Fruit fly (Drosophila melanogaster): Measurements from ENCODE around the gene CG6999.
A peak's percentile ranks its signal among the peaks of the same experiment; 100 is the strongest.

CG6999 gene

dm6 chrX:9066802-9067489 lies 21.2 kb upstream of the CG6999 start (continued):
- no peak for TF ChIP-seq CG16813 (GFP tag; IDR thresholded peaks at IDR 0.05; ENCODE audit: partially characterized antibody)
- no peak for TF ChIP-seq cas (GFP tag; IDR thresholded peaks at IDR 0.05)
- TF ChIP-seq dati (GFP tag; IDR thresholded peaks at IDR 0.05), result no peak
- peak; percentile 27 for TF ChIP-seq CG30403 (GFP tag; optimal IDR thresholded peaks at IDR 0.05)
- no peak for TF ChIP-seq ac (GFP tag; optimal IDR thresholded peaks at IDR 0.05)
- no peak for TF ChIP-seq fd3F (GFP tag; optimal IDR thresholded peaks at IDR 0.05)
- no peak for TF ChIP-seq CG6765 (GFP tag; optimal IDR thresholded peaks at IDR 0.05)
- TF ChIP-seq tap (tag; optimal IDR thresholded peaks at IDR 0.05), result no peak
- TF ChIP-seq gcm (GFP tag; optimal IDR thresholded peaks at IDR 0.05), result no peak
- TF ChIP-seq sr (GFP tag; IDR thresholded peaks at IDR 0.05), result no peak
- no peak for TF ChIP-seq CG16815 (GFP tag; optimal IDR thresholded peaks at IDR 0.05)
- TF ChIP-seq Myb (GFP tag; optimal IDR thresholded peaks at IDR 0.05), result no peak
- no peak for TF ChIP-seq Vsx1 (GFP tag; optimal IDR thresholded peaks at IDR 0.05)
- no peak for TF ChIP-seq exex (tag; optimal IDR thresholded peaks at IDR 0.05)
- TF ChIP-seq sens-2 (GFP tag; IDR thresholded peaks at IDR 0.05), result no peak
- no peak for TF ChIP-seq gcm2 (GFP tag; optimal IDR thresholded peaks at IDR 0.05)
- TF ChIP-seq CrebB (tag; optimal IDR thresholded peaks at IDR 0.05), result no peak
- TF ChIP-seq CG11247 (GFP tag; IDR thresholded peaks at IDR 0.05), result no peak
- TF ChIP-seq gsb (GFP tag; IDR thresholded peaks at IDR 0.05), result no peak
- no peak for TF ChIP-seq Mad (GFP tag; optimal IDR thresholded peaks at IDR 0.05)
- no peak for TF ChIP-seq Fer1 (GFP tag; optimal IDR thresholded peaks at IDR 0.05)
- TF ChIP-seq ATbp (GFP tag; optimal IDR thresholded peaks at IDR 0.05), result no peak
- no peak for TF ChIP-seq ara (GFP tag; IDR thresholded peaks at IDR 0.05)
- no peak for TF ChIP-seq amos (GFP tag; IDR thresholded peaks at IDR 0.05; ENCODE audit: partially characterized antibody)
- TF ChIP-seq YL-1 (GFP tag; optimal IDR thresholded peaks at IDR 0.05), result no peak
- TF ChIP-seq CG11093 (GFP tag; IDR thresholded peaks at IDR 0.05), result no peak
- 0 out of 3 replicates have a peak, but pooled peaks have one; percentile 21 for TF ChIP-seq zfh1 (GFP tag; IDR thresholded peaks at IDR 0.05)
- TF ChIP-seq usp (GFP tag; optimal IDR thresholded peaks at IDR 0.05), result no peak
- TF ChIP-seq Ets97D (GFP tag; optimal IDR thresholded peaks at IDR 0.05), result no peak
- no peak for TF ChIP-seq CG1792 (GFP tag; optimal IDR thresholded peaks at IDR 0.05)
- TF ChIP-seq CG2116 (GFP tag; optimal IDR thresholded peaks at IDR 0.05), result no peak
- peak; percentile 41; the same call in 2 of the 3 replicates for TF ChIP-seq Aef1 (GFP tag; IDR thresholded peaks at IDR 0.05)
- no peak for TF ChIP-seq CG14667 (GFP tag; IDR thresholded peaks at IDR 0.05)
- TF ChIP-seq CG7987 (GFP tag; optimal IDR thresholded peaks at IDR 0.05), result no peak
- no peak for TF ChIP-seq p53 (GFP tag; optimal IDR thresholded peaks at IDR 0.05)
- no peak for TF ChIP-seq Mrtf (GFP tag; IDR thresholded peaks at IDR 0.05)
- TF ChIP-seq slou (GFP tag; optimal IDR thresholded peaks at IDR 0.05), result no peak
- no peak for TF ChIP-seq CG4854 (GFP tag; optimal IDR thresholded peaks at IDR 0.05)
- TF ChIP-seq dm (GFP tag; optimal IDR thresholded peaks at IDR 0.05), result no peak
- peak; percentile 52 for TF ChIP-seq Sox102F (GFP tag; optimal IDR thresholded peaks at IDR 0.05)
- no peak for TF ChIP-seq CG10462 (GFP tag; optimal IDR thresholded peaks at IDR 0.05)
- TF ChIP-seq hbn (GFP tag; IDR thresholded peaks at IDR 0.05; ENCODE audit: partially characterized antibody), result no peak
- TF ChIP-seq trem (tag; optimal IDR thresholded peaks at IDR 0.05), result no peak
- TF ChIP-seq Nf-YC (tag; optimal IDR thresholded peaks at IDR 0.05), result no peak
- no peak for TF ChIP-seq disco-r (GFP tag; optimal IDR thresholded peaks at IDR 0.05)
- no peak for TF ChIP-seq CG14965 (GFP tag; optimal IDR thresholded peaks at IDR 0.05; ENCODE audit: borderline replicate concordance)
- TF ChIP-seq H2.0 (GFP tag; IDR thresholded peaks at IDR 0.05), result no peak
- TF ChIP-seq CG4360 (GFP tag; IDR thresholded peaks at IDR 0.05), result no peak; the same call in 1 of the 2 replicates
- TF ChIP-seq CG8478 (optimal IDR thresholded peaks at IDR 0.05), result no peak
- no peak for TF ChIP-seq Abd-B (GFP tag; optimal IDR thresholded peaks at IDR 0.05)
- no peak for TF ChIP-seq CG12942 (GFP tag; optimal IDR thresholded peaks at IDR 0.05)
- peak; percentile 10 for TF ChIP-seq Meics (GFP tag; optimal IDR thresholded peaks at IDR 0.05)

All from whole organism, embryonic.